Fruit fly (Drosophila melanogaster) whole organism, embryonic: ENCODE data around the gene FoxL1.
A peak's percentile ranks its signal among the peaks of the same experiment; 100 is the strongest.

ENCODE experiments used
- Adf1 ChIP-seq: fragments of 200-800 bp; sonication (Bioruptor generic); IDR thresholded peaks from 2 replicates; pipeline ENCODE4 v1.3.6; 2022; ENCODE audit warnings: missing biosample characterization, missing genetic modification characterization
- Blimp-1 ChIP-seq: fragments of 200-800 bp; sonication (Bioruptor generic); optimal IDR thresholded peaks from 3 replicates; lab custom pipeline; 2018; ENCODE audit warnings: missing biosample characterization, missing genetic modification characterization, mild to moderate bottlenecking, moderate library complexity, missing genetic modification reagents
- CG10959 ChIP-seq: fragments of 200-800 bp; sonication (Bioruptor generic); IDR thresholded peaks from 2 replicates; pipeline ENCODE4 v1.3.6; 2022; ENCODE audit warnings: missing biosample characterization, missing genetic modification characterization
- CG12299 ChIP-seq: fragments of 200-800 bp; sonication (Bioruptor generic); optimal IDR thresholded peaks from 2 replicates; lab custom pipeline; 2018; ENCODE audit warnings: missing biosample characterization, mild to moderate bottlenecking, missing genetic modification characterization
- CG12391 ChIP-seq: fragments of 200-800 bp; sonication (Bioruptor generic); optimal IDR thresholded peaks from 3 replicates; lab custom pipeline; 2018; ENCODE audit warnings: missing biosample characterization, mild to moderate bottlenecking, missing genetic modification characterization, moderate library complexity
- CG13775 ChIP-seq: fragments of 200-800 bp; sonication (Bioruptor generic); optimal IDR thresholded peaks from 3 replicates; lab custom pipeline; 2017; ENCODE audit warnings: missing biosample characterization, mild to moderate bottlenecking, missing genetic modification characterization
- CG14710 ChIP-seq: fragments of 200-800 bp; sonication (Bioruptor generic); optimal IDR thresholded peaks from 3 replicates; lab custom pipeline; 2019; ENCODE audit warnings: missing biosample characterization, mild to moderate bottlenecking, missing genetic modification characterization, moderate library complexity
- CG17829 ChIP-seq: fragments of 200-800 bp; optimal IDR thresholded peaks from 2 replicates; lab custom pipeline; 2019; ENCODE audit warnings: missing biosample characterization, mild to moderate bottlenecking, missing genetic modification characterization, moderate library complexity
- CG18262 ChIP-seq: fragments of 200-800 bp; optimal IDR thresholded peaks from 3 replicates; lab custom pipeline; 2019; ENCODE audit warnings: missing biosample characterization, mild to moderate bottlenecking, missing genetic modification characterization, moderate library complexity
- CG18599 ChIP-seq: fragments of 200-800 bp; sonication (Bioruptor generic); optimal IDR thresholded peaks from 3 replicates; lab custom pipeline; 2017; ENCODE audit warnings: missing biosample characterization, missing genetic modification characterization, mild to moderate bottlenecking, moderate library complexity, missing genetic modification reagents
- CG2120 ChIP-seq: fragments of 200-800 bp; sonication (Bioruptor generic); optimal IDR thresholded peaks from 3 replicates; lab custom pipeline; 2016; ENCODE audit warnings: missing biosample characterization, missing genetic modification characterization
- CG2129 ChIP-seq: fragments of 200-800 bp; sonication (Bioruptor generic); IDR thresholded peaks from 2 replicates; pipeline ENCODE4 v1.3.6; 2022; ENCODE audit warnings: missing biosample characterization, missing genetic modification characterization; ENCODE audit not compliant: partially characterized antibody
- CG31441 ChIP-seq: fragments of 200-800 bp; sonication (Bioruptor generic); IDR thresholded peaks from 2 replicates; pipeline ENCODE4 v1.3.6; 2022; ENCODE audit warnings: missing biosample characterization, missing genetic modification characterization
- CG4424 ChIP-seq: fragments of 200-800 bp; sonication (Bioruptor generic); optimal IDR thresholded peaks from 3 replicates; lab custom pipeline; 2016; ENCODE audit warnings: missing biosample characterization, missing genetic modification characterization
- CG6254 ChIP-seq: fragments of 200-800 bp; sonication (Bioruptor generic); optimal IDR thresholded peaks from 3 replicates; lab custom pipeline; 2017; ENCODE audit warnings: mild to moderate bottlenecking, missing biosample characterization, missing genetic modification reagents, missing genetic modification characterization
- CG7357 ChIP-seq: fragments of 200-800 bp; sonication (Bioruptor generic); IDR thresholded peaks from 3 replicates; pipeline ENCODE4 v1.3.6; 2022; ENCODE audit warnings: missing biosample characterization, missing genetic modification characterization
- CG7745 ChIP-seq: fragments of 200-800 bp; sonication (Bioruptor generic); optimal IDR thresholded peaks from 2 replicates; lab custom pipeline; 2018; ENCODE audit warnings: missing biosample characterization, mild to moderate bottlenecking, missing genetic modification characterization, moderate library complexity
- CG7987 ChIP-seq: fragments of 200-800 bp; sonication (Bioruptor generic); optimal IDR thresholded peaks from 2 replicates; lab custom pipeline; 2018; ENCODE audit warnings: missing biosample characterization, mild to moderate bottlenecking, missing genetic modification characterization, moderate library complexity
- CG8359 ChIP-seq: fragments of 200-800 bp; sonication (Bioruptor generic); optimal IDR thresholded peaks from 2 replicates; lab custom pipeline; 2017; ENCODE audit warnings: missing biosample characterization, mild to moderate bottlenecking, missing genetic modification characterization, borderline replicate concordance
- CoRest ChIP-seq: fragments of 200-800 bp; sonication (Bioruptor generic); optimal IDR thresholded peaks from 3 replicates; lab custom pipeline; 2018; ENCODE audit warnings: missing biosample characterization, mild to moderate bottlenecking, missing genetic modification characterization, moderate library complexity
- D ChIP-seq, 2 experiments: fragments of 200-800 bp in 1 of 2; fragments of >200 bp in 1 of 2; sonication (Bioruptor generic) in 1 of 2; optimal IDR thresholded peaks; 2 replicates in 1 of 2; 3 replicates in 1 of 2; lab custom pipeline; 2017; ENCODE audit warnings: mild to moderate bottlenecking in 1 of 2, missing biosample characterization in 1 of 2, missing genetic modification characterization in 1 of 2, missing genetic modification reagents in 1 of 2
- Drgx ChIP-seq: fragments of 200-800 bp; sonication (Bioruptor generic); IDR thresholded peaks from 2 replicates; pipeline ENCODE4 v1.3.6; 2022; ENCODE audit warnings: missing biosample characterization, missing genetic modification characterization
- Elba2 ChIP-seq: fragments of 200-800 bp; sonication (Bioruptor generic); optimal IDR thresholded peaks from 3 replicates; lab custom pipeline; 2016; ENCODE audit warnings: missing biosample characterization, missing genetic modification characterization
- Mrtf ChIP-seq: fragments of 200-800 bp; sonication (Bioruptor generic); IDR thresholded peaks from 3 replicates; pipeline ENCODE4 v1.3.6; 2022; ENCODE audit warnings: missing biosample characterization, missing genetic modification characterization
- Ssrp ChIP-seq: fragments of 200-800 bp; sonication (Bioruptor generic); optimal IDR thresholded peaks from 2 replicates; lab custom pipeline; 2018; ENCODE audit warnings: missing biosample characterization, mild to moderate bottlenecking, missing genetic modification characterization, moderate library complexity
- ara ChIP-seq: fragments of 200-800 bp; sonication (Bioruptor generic); IDR thresholded peaks from 2 replicates; pipeline ENCODE4 v1.3.6; 2022; ENCODE audit warnings: missing biosample characterization, missing genetic modification characterization
- az2 ChIP-seq: fragments of 200-800 bp; sonication (Bioruptor generic); optimal IDR thresholded peaks from 3 replicates; lab custom pipeline; 2016; ENCODE audit warnings: missing biosample characterization, missing genetic modification characterization
- chif ChIP-seq, 2 experiments: fragments of 200-800 bp; sonication (Bioruptor generic); optimal IDR thresholded peaks; 3 replicates each; lab custom pipeline; 2016; ENCODE audit warnings: missing biosample characterization in 2 of 2, missing genetic modification characterization in 2 of 2
- chm ChIP-seq: fragments of 200-800 bp; sonication (Bioruptor generic); IDR thresholded peaks from 2 replicates; pipeline ENCODE4 v1.3.6; 2022; ENCODE audit warnings: missing biosample characterization, missing genetic modification characterization
- chn ChIP-seq: fragments of 200-800 bp; sonication (Bioruptor generic); optimal IDR thresholded peaks from 2 replicates; lab custom pipeline; 2016; ENCODE audit warnings: missing biosample characterization, missing genetic modification characterization
- crc ChIP-seq: fragments of 200-800 bp; sonication (Bioruptor generic); optimal IDR thresholded peaks from 2 replicates; lab custom pipeline; 2016; ENCODE audit warnings: missing biosample characterization, missing genetic modification characterization
- dm ChIP-seq: fragments of 200-800 bp; sonication (Bioruptor generic); optimal IDR thresholded peaks from 3 replicates; lab custom pipeline; 2016; ENCODE audit warnings: missing biosample characterization, missing genetic modification characterization
- fd102C ChIP-seq: fragments of 200-800 bp; sonication (Bioruptor generic); optimal IDR thresholded peaks from 2 replicates; lab custom pipeline; 2018; ENCODE audit warnings: missing biosample characterization, mild to moderate bottlenecking, missing genetic modification characterization, moderate library complexity
- grau ChIP-seq: fragments of 200-800 bp; optimal IDR thresholded peaks from 3 replicates; lab custom pipeline; 2019; ENCODE audit warnings: missing biosample characterization, mild to moderate bottlenecking, missing genetic modification characterization, moderate library complexity
- hb ChIP-seq: fragments of 200-800 bp; sonication (Bioruptor generic); IDR thresholded peaks from 3 replicates; pipeline ENCODE4 v1.3.6; 2022; ENCODE audit warnings: missing biosample characterization, missing genetic modification characterization; ENCODE audit not compliant: partially characterized antibody
- kay ChIP-seq: fragments of 200-800 bp; sonication (Bioruptor generic); optimal IDR thresholded peaks from 2 replicates; lab custom pipeline; 2016; ENCODE audit warnings: missing biosample characterization, missing genetic modification characterization
- lola ChIP-seq, 3 experiments: fragments of >200 bp in 2 of 3; fragments of 200-800 bp in 1 of 3; sonication (Bioruptor generic) in 1 of 3; optimal IDR thresholded peaks; 2 replicates each; lab custom pipeline; 2017 to 2019; ENCODE audit warnings: missing biosample characterization in 3 of 3, missing genetic modification characterization in 3 of 3, mild to moderate bottlenecking in 1 of 3, moderate library complexity in 1 of 3
- lov ChIP-seq, 2 experiments: fragments of 200-800 bp in 1 of 2; fragments of >200 bp in 1 of 2; sonication (Bioruptor generic) in 1 of 2; IDR thresholded peaks in 1 of 2; optimal IDR thresholded peaks in 1 of 2; 2 replicates in 1 of 2; 3 replicates in 1 of 2; pipeline versions ENCODE4 v1.3.6 to Lab custom; 2017 to 2022; ENCODE audit warnings: missing biosample characterization in 1 of 2, missing genetic modification characterization in 1 of 2
- nerfin-2 ChIP-seq: fragments of 200-800 bp; sonication (Bioruptor generic); IDR thresholded peaks from 2 replicates; pipeline ENCODE4 v1.3.6; 2022; ENCODE audit warnings: missing biosample characterization, missing genetic modification characterization; ENCODE audit not compliant: partially characterized antibody
- nmo ChIP-seq: fragments of 200-800 bp; sonication (Bioruptor generic); optimal IDR thresholded peaks from 2 replicates; lab custom pipeline; 2018; ENCODE audit warnings: missing biosample characterization, mild to moderate bottlenecking, missing genetic modification characterization, moderate library complexity
- odd ChIP-seq: fragments of 200-800 bp; sonication (Bioruptor generic); optimal IDR thresholded peaks from 2 replicates; lab custom pipeline; 2017; ENCODE audit warnings: missing biosample characterization, mild to moderate bottlenecking, missing genetic modification characterization
- pum ChIP-seq: fragments of 200-800 bp; sonication (Bioruptor generic); optimal IDR thresholded peaks from 2 replicates; lab custom pipeline; 2016; ENCODE audit warnings: missing biosample characterization, missing genetic modification characterization
- tio ChIP-seq: fragments of 200-800 bp; sonication (Bioruptor generic); optimal IDR thresholded peaks from 2 replicates; lab custom pipeline; 2017; ENCODE audit warnings: missing biosample characterization, missing genetic modification characterization, inconsistent platforms
- trem ChIP-seq: fragments of 200-800 bp; optimal IDR thresholded peaks from 3 replicates; lab custom pipeline; 2019; ENCODE audit warnings: missing biosample characterization, mild to moderate bottlenecking, missing genetic modification characterization, moderate library complexity
- unc-4 ChIP-seq: fragments of 200-800 bp; sonication (Bioruptor generic); IDR thresholded peaks from 2 replicates; pipeline ENCODE4 v1.3.6; 2022; ENCODE audit warnings: missing biosample characterization, missing genetic modification characterization; ENCODE audit not compliant: partially characterized antibody
- vnd ChIP-seq: fragments of 200-800 bp; sonication (Bioruptor generic); IDR thresholded peaks from 3 replicates; pipeline ENCODE4 v1.3.6; 2022; ENCODE audit warnings: missing biosample characterization, missing genetic modification characterization; ENCODE audit not compliant: partially characterized antibody
- zf30C ChIP-seq: fragments of 200-800 bp; sonication (Bioruptor generic); optimal IDR thresholded peaks from 3 replicates; lab custom pipeline; 2018; ENCODE audit warnings: missing biosample characterization, mild to moderate bottlenecking, missing genetic modification characterization

Gene FoxL1

DNA sequence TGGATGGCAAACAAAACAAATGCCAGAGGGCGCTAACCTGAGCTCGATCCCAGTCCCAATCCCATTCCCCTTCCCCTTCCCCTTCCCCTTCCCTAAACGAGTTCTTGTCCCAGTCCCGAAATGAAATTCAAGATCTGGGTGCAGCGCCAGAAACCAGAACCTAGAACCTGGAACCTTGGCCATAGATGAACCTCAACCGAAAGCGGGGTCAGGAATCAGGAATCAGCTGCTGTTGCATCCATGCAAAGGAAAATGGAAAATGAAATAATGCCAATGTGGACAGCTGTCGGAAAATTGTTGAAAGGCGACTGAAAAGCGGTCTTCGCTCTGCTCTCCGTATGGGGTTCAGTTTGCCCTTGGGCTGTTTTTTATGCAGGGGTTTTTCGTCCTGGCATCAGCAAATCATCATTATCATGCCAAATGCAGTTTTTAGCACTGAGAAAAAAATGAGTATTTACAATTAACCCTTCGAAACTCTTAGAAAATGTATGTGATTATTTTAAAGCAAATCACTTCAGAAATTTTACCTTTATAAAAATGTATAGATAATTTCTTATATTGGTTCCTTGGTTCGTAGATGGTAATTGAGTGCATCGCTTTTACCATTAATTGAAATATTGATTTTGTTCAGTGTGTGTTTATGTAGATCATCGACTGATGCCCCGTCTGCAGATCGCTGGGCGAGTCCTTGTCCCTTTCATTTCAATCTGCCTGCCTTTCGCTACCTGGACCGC is 40.9 kb upstream of the FoxL1 start (continued):
- no peak for TF ChIP-seq CG2129 (GFP tag; lab: Robert Waterston, UW)
- no peak for TF ChIP-seq Mrtf
- no peak for TF ChIP-seq CG8359 (GFP tag; lab: Kevin White, UChicago)
- TF ChIP-seq CG10959 (GFP tag; lab: Robert Waterston, UW) = peak; percentile 63
- TF ChIP-seq crc (GFP tag; lab: Kevin White, UChicago) = no peak
- peak; percentile 64 for TF ChIP-seq CG12391 (tag; lab: Kevin White, UChicago)
- TF ChIP-seq hb = no peak
- TF ChIP-seq unc-4 = no peak
- TF ChIP-seq CoRest (tag; lab: Kevin White, UChicago) = peak; percentile 8
- TF ChIP-seq CG18262 = peak; percentile 78
- TF ChIP-seq Drgx (GFP tag; lab: Robert Waterston, UW) = no peak
- TF ChIP-seq CG7987 (GFP tag; lab: Kevin White, UChicago) = no peak
- TF ChIP-seq pum (GFP tag; lab: Kevin White, UChicago) = no peak
- TF ChIP-seq CG2120 = no peak
- no peak for TF ChIP-seq CG7357 (GFP tag; lab: Robert Waterston, UW)
- no peak for TF ChIP-seq kay (GFP tag; lab: Kevin White, UChicago)
- no peak for TF ChIP-seq D (optimal IDR thresholded peaks at IDR 0.05; lab: Kevin White, UChicago)
- TF ChIP-seq D (GFP tag; optimal IDR thresholded peaks at IDR 0.05; lab: Kevin White, UChicago) = peak; percentile 14
- peak; percentile 57 for TF ChIP-seq nmo
- no peak for TF ChIP-seq odd (GFP tag; lab: Kevin White, UChicago)
- peak; percentile 53; the same call in 1 of the 2 replicates for TF ChIP-seq ara (GFP tag; lab: Robert Waterston, UW)
- TF ChIP-seq CG12299 (tag; lab: Kevin White, UChicago) = no peak
- peak; percentile 77 for TF ChIP-seq CG14710 (tag; lab: Kevin White, UChicago)
- TF ChIP-seq chm (GFP tag; lab: Robert Waterston, UW) = no peak
- TF ChIP-seq tio (GFP tag; lab: Kevin White, UChicago) = no peak
- TF ChIP-seq zf30C (GFP tag; lab: Kevin White, UChicago) = peak; percentile 93
- peak; percentile 58 for TF ChIP-seq trem (tag; lab: Kevin White, UChicago)
- TF ChIP-seq lola (GFP tag; optimal IDR thresholded peaks at IDR 0.05; lab: Kevin White, UChicago) = peak in 1 of 3 experiments; percentile 80
- TF ChIP-seq Adf1 (GFP tag; lab: Robert Waterston, UW) = no peak
- peak; percentile 51 for TF ChIP-seq CG4424 (GFP tag; lab: Kevin White, UChicago)
- TF ChIP-seq Blimp-1 (GFP tag; lab: Kevin White, UChicago) = peak; percentile 40
- no peak for TF ChIP-seq CG6254 (GFP tag; lab: Kevin White, UChicago)
- peak; percentile 18 for TF ChIP-seq az2
- no peak for TF ChIP-seq dm (GFP tag; lab: Kevin White, UChicago)
- no peak for TF ChIP-seq vnd (GFP tag; lab: Robert Waterston, UW)
- no peak for TF ChIP-seq lov (optimal IDR thresholded peaks at IDR 0.05; lab: Kevin White, UChicago)
- 0 out of 3 replicates have a peak, but pooled peaks have one; percentile 14 for TF ChIP-seq lov (GFP tag; IDR thresholded peaks at IDR 0.05; lab: Robert Waterston, UW)
- TF ChIP-seq grau (tag; lab: Kevin White, UChicago) = peak; percentile 38
- peak; percentile 56; the same call in 1 of the 2 replicates for TF ChIP-seq CG31441 (GFP tag; lab: Robert Waterston, UW)
- no peak for TF ChIP-seq nerfin-2 (GFP tag; lab: Robert Waterston, UW)
- TF ChIP-seq Elba2 (GFP tag; lab: Kevin White, UChicago) = peak; percentile 58
- peak; percentile 39 for TF ChIP-seq Ssrp (tag; lab: Kevin White, UChicago)
- TF ChIP-seq CG17829 (tag; lab: Kevin White, UChicago) = peak; percentile 62
- peak; percentile 39 for TF ChIP-seq fd102C (GFP tag; lab: Kevin White, UChicago)
- TF ChIP-seq CG7745 = no peak
- peak in 1 of 2 experiments; percentile 56 for TF ChIP-seq chif (GFP tag; optimal IDR thresholded peaks at IDR 0.05; lab: Kevin White, UChicago)
- TF ChIP-seq chn (GFP tag; lab: Kevin White, UChicago) = no peak
- TF ChIP-seq CG18599 (GFP tag; lab: Kevin White, UChicago) = no peak
- TF ChIP-seq CG13775 = peak; percentile 27
